Fruit fly (Drosophila melanogaster) whole organism, embryonic: ENCODE measurements around the gene CG15368.

Experiments used
- Aef1 ChIP-seq: fragments of 200-800 bp; sonication (Bioruptor generic); IDR thresholded peaks from 3 replicates; pipeline ENCODE4 v1.3.6; 2022; ENCODE audit warnings: missing biosample characterization, missing genetic modification characterization
- Bgb ChIP-seq: fragments of 200-800 bp; sonication (Bioruptor generic); IDR thresholded peaks from 2 replicates; pipeline ENCODE4 v1.3.6; 2022; ENCODE audit warnings: missing biosample characterization, missing genetic modification characterization; ENCODE audit not compliant: partially characterized antibody
- CG10979 ChIP-seq: fragments of 200-800 bp; sonication (Bioruptor generic); optimal IDR thresholded peaks from 2 replicates; lab custom pipeline; 2018; ENCODE audit warnings: missing biosample characterization, mild to moderate bottlenecking, missing genetic modification characterization, moderate library complexity
- CG11504 ChIP-seq: fragments of 200-800 bp; sonication (Bioruptor generic); optimal IDR thresholded peaks from 3 replicates; lab custom pipeline; 2019; ENCODE audit warnings: missing biosample characterization, mild to moderate bottlenecking, missing genetic modification characterization, moderate library complexity
- CG12391 ChIP-seq: fragments of 200-800 bp; sonication (Bioruptor generic); optimal IDR thresholded peaks from 3 replicates; lab custom pipeline; 2018; ENCODE audit warnings: missing biosample characterization, mild to moderate bottlenecking, missing genetic modification characterization, moderate library complexity
- CG12769 ChIP-seq: fragments of 200-800 bp; sonication (Bioruptor generic); optimal IDR thresholded peaks from 2 replicates; lab custom pipeline; 2019; ENCODE audit warnings: missing biosample characterization, mild to moderate bottlenecking, missing genetic modification characterization, moderate library complexity
- CG13296 ChIP-seq: fragments of 200-800 bp; sonication (Bioruptor generic); optimal IDR thresholded peaks from 3 replicates; lab custom pipeline; 2018; ENCODE audit warnings: missing biosample characterization, mild to moderate bottlenecking, missing genetic modification characterization
- CG14667 ChIP-seq: fragments of 200-800 bp; sonication (Bioruptor generic); IDR thresholded peaks from 2 replicates; pipeline ENCODE4 v1.3.6; 2022; ENCODE audit warnings: missing biosample characterization, missing genetic modification characterization
- CG15514 ChIP-seq: fragments of 200-800 bp; sonication (Bioruptor generic); optimal IDR thresholded peaks from 3 replicates; lab custom pipeline; 2017; ENCODE audit warnings: missing biosample characterization, missing genetic modification characterization, mild to moderate bottlenecking, moderate library complexity, missing genetic modification reagents
- CG16815 ChIP-seq: fragments of 200-800 bp; sonication (Bioruptor generic); optimal IDR thresholded peaks from 3 replicates; lab custom pipeline; 2017; ENCODE audit warnings: missing biosample characterization, mild to moderate bottlenecking, missing genetic modification characterization
- CG17568 ChIP-seq: fragments of 200-800 bp; sonication (Bioruptor generic); optimal IDR thresholded peaks from 2 replicates; lab custom pipeline; 2018; ENCODE audit warnings: missing biosample characterization, mild to moderate bottlenecking, missing genetic modification characterization, moderate library complexity
- CG17612 ChIP-seq: fragments of 200-800 bp; sonication (Bioruptor generic); IDR thresholded peaks from 2 replicates; pipeline ENCODE4 v1.3.6; 2022; ENCODE audit warnings: missing biosample characterization, missing genetic modification characterization
- CG17912 ChIP-seq: fragments of 200-800 bp; sonication (Bioruptor generic); optimal IDR thresholded peaks from 2 replicates; lab custom pipeline; 2018; ENCODE audit warnings: missing biosample characterization, mild to moderate bottlenecking, missing genetic modification characterization
- CG3281 ChIP-seq: fragments of 200-800 bp; sonication (Bioruptor generic); optimal IDR thresholded peaks from 3 replicates; lab custom pipeline; 2017; ENCODE audit warnings: missing biosample characterization, mild to moderate bottlenecking, missing genetic modification characterization
- CG34224 ChIP-seq: fragments of 200-800 bp; sonication (Bioruptor generic); IDR thresholded peaks from 3 replicates; pipeline ENCODE4 v1.3.6; 2022; ENCODE audit warnings: missing biosample characterization, missing genetic modification characterization; ENCODE audit not compliant: partially characterized antibody
- CG4328 ChIP-seq: fragments of 200-800 bp; sonication (Bioruptor generic); optimal IDR thresholded peaks from 3 replicates; lab custom pipeline; 2017; ENCODE audit warnings: missing biosample characterization, missing genetic modification reagents, missing genetic modification characterization
- CG4617 ChIP-seq: fragments of 200-800 bp; sonication (Bioruptor generic); optimal IDR thresholded peaks from 3 replicates; lab custom pipeline; 2016; ENCODE audit warnings: missing biosample characterization, missing genetic modification characterization, borderline replicate concordance
- CG6654 ChIP-seq: fragments of 200-800 bp; sonication (Bioruptor generic); optimal IDR thresholded peaks from 2 replicates; lab custom pipeline; 2017; ENCODE audit warnings: missing biosample characterization, mild to moderate bottlenecking, missing genetic modification characterization
- CG6765 ChIP-seq: fragments of 200-800 bp; sonication (Bioruptor generic); optimal IDR thresholded peaks from 3 replicates; lab custom pipeline; 2017; ENCODE audit warnings: missing biosample characterization, mild to moderate bottlenecking, missing genetic modification characterization
- CG7372 ChIP-seq: fragments of 200-800 bp; sonication (Bioruptor generic); IDR thresholded peaks from 2 replicates; pipeline ENCODE4 v1.3.6; 2022; ENCODE audit warnings: missing biosample characterization, missing genetic modification characterization
- CG9437 ChIP-seq: fragments of 200-800 bp; sonication (Bioruptor generic); optimal IDR thresholded peaks from 2 replicates; lab custom pipeline; 2018; ENCODE audit warnings: missing biosample characterization, mild to moderate bottlenecking, missing genetic modification characterization
- Dll ChIP-seq: fragments of 200-800 bp; sonication (Bioruptor generic); IDR thresholded peaks from 4 replicates; pipeline ENCODE4 v1.3.6; 2022; ENCODE audit warnings: missing biosample characterization, missing genetic modification characterization; ENCODE audit not compliant: partially characterized antibody
- Ets65A ChIP-seq: fragments of 200-800 bp; sonication (Bioruptor generic); peaks from one replicate; lab custom pipeline; 2016; ENCODE audit warnings: missing biosample characterization, missing genetic modification characterization
- HLH4C ChIP-seq: fragments of 200-800 bp; sonication (Bioruptor generic); IDR thresholded peaks from 3 replicates; pipeline ENCODE4 v1.3.6; 2022; ENCODE audit warnings: missing biosample characterization, missing genetic modification characterization; ENCODE audit not compliant: partially characterized antibody
- Lpt ChIP-seq: fragments of >200 bp; optimal IDR thresholded peaks from 2 replicates; lab custom pipeline; 2018; ENCODE audit warnings: missing biosample characterization, missing genetic modification characterization
- Optix ChIP-seq: fragments of 200-800 bp; sonication (Bioruptor generic); IDR thresholded peaks from 3 replicates; pipeline ENCODE4 v1.3.6; 2022; ENCODE audit warnings: missing biosample characterization, missing genetic modification characterization
- Pdp1 ChIP-seq, 2 experiments: fragments of 200-800 bp; sonication (Bioruptor generic); optimal IDR thresholded peaks; 3 replicates each; lab custom pipeline; 2016; ENCODE audit warnings: missing biosample characterization in 2 of 2, missing genetic modification characterization in 2 of 2, mild to moderate bottlenecking in 1 of 2, moderate library complexity in 1 of 2
- Scr ChIP-seq: fragments of 200-800 bp; sonication (Bioruptor generic); IDR thresholded peaks from 2 replicates; pipeline ENCODE4 v1.3.6; 2022; ENCODE audit warnings: missing biosample characterization, missing genetic modification characterization; ENCODE audit not compliant: partially characterized antibody
- Spps ChIP-seq: fragments of 200-800 bp; sonication (Bioruptor generic); optimal IDR thresholded peaks from 2 replicates; lab custom pipeline; 2018; ENCODE audit warnings: missing biosample characterization, mild to moderate bottlenecking, missing genetic modification characterization
- Stat92E ChIP-seq, 3 experiments: fragments of >200 bp in 2 of 3; fragments of 200-800 bp in 1 of 3; sonication (Bioruptor generic) in 1 of 3; optimal IDR thresholded peaks; 2 replicates each; lab custom pipeline; 2017 to 2019; ENCODE audit warnings: missing biosample characterization in 3 of 3, missing genetic modification characterization in 3 of 3, mild to moderate bottlenecking in 1 of 3, moderate library complexity in 1 of 3
- Xbp1 ChIP-seq: fragments of 200-800 bp; sonication (Bioruptor generic); optimal IDR thresholded peaks from 3 replicates; lab custom pipeline; 2016; ENCODE audit warnings: missing biosample characterization, mild to moderate bottlenecking, missing genetic modification characterization
- abd-A ChIP-seq: fragments of 200-800 bp; sonication (Bioruptor generic); optimal IDR thresholded peaks from 3 replicates; lab custom pipeline; 2019; ENCODE audit warnings: missing biosample characterization, mild to moderate bottlenecking, missing genetic modification characterization, moderate library complexity
- ato ChIP-seq: fragments of 200-800 bp; sonication (Bioruptor generic); IDR thresholded peaks from 2 replicates; pipeline ENCODE4 v1.3.6; 2022; ENCODE audit warnings: missing biosample characterization, missing genetic modification characterization; ENCODE audit not compliant: partially characterized antibody
- caup ChIP-seq: fragments of 200-800 bp; sonication (Bioruptor generic); optimal IDR thresholded peaks from 3 replicates; lab custom pipeline; 2017; ENCODE audit warnings: missing biosample characterization, mild to moderate bottlenecking, missing genetic modification characterization, moderate library complexity; ENCODE audit not compliant: severe bottlenecking
- crp ChIP-seq, 2 experiments: fragments of 200-800 bp; sonication (Bioruptor generic); optimal IDR thresholded peaks; 2 replicates in 1 of 2; 3 replicates in 1 of 2; lab custom pipeline; 2017; ENCODE audit warnings: missing biosample characterization in 2 of 2, missing genetic modification characterization in 2 of 2, mild to moderate bottlenecking in 1 of 2, moderate library complexity in 1 of 2
- da ChIP-seq: fragments of 200-800 bp; sonication (Bioruptor generic); optimal IDR thresholded peaks from 2 replicates; lab custom pipeline; 2016; ENCODE audit warnings: missing biosample characterization, missing genetic modification characterization
- dati ChIP-seq: fragments of 200-800 bp; sonication (Bioruptor generic); IDR thresholded peaks from 2 replicates; pipeline ENCODE4 v1.3.6; 2022; ENCODE audit warnings: missing biosample characterization, missing genetic modification characterization
- dimm ChIP-seq: fragments of 200-800 bp; sonication (Bioruptor generic); IDR thresholded peaks from 2 replicates; pipeline ENCODE4 v1.3.6; 2022; ENCODE audit warnings: missing biosample characterization, missing genetic modification characterization
- dmrt11E ChIP-seq: fragments of 200-800 bp; sonication (Bioruptor generic); optimal IDR thresholded peaks from 3 replicates; lab custom pipeline; 2018; ENCODE audit warnings: missing biosample characterization, mild to moderate bottlenecking, missing genetic modification characterization, moderate library complexity
- ems ChIP-seq: fragments of 200-800 bp; sonication (Bioruptor generic); optimal IDR thresholded peaks from 3 replicates; lab custom pipeline; 2016; ENCODE audit warnings: missing biosample characterization, missing genetic modification characterization
- inv ChIP-seq: fragments of 200-800 bp; sonication (Bioruptor generic); IDR thresholded peaks from 2 replicates; pipeline ENCODE4 v1.3.6; 2022; ENCODE audit warnings: missing biosample characterization, missing genetic modification characterization; ENCODE audit not compliant: partially characterized antibody
- kay ChIP-seq: fragments of 200-800 bp; sonication (Bioruptor generic); optimal IDR thresholded peaks from 2 replicates; lab custom pipeline; 2016; ENCODE audit warnings: missing biosample characterization, missing genetic modification characterization
- lmd ChIP-seq: fragments of 200-800 bp; sonication (Bioruptor generic); IDR thresholded peaks from 2 replicates; pipeline ENCODE4 v1.3.6; 2022; ENCODE audit warnings: missing biosample characterization, missing genetic modification characterization
- pnt ChIP-seq: fragments of 200-800 bp; sonication (Bioruptor generic); optimal IDR thresholded peaks from 3 replicates; lab custom pipeline; 2016; ENCODE audit warnings: missing biosample characterization, missing genetic modification characterization
- rib ChIP-seq: fragments of 200-800 bp; sonication (Bioruptor generic); IDR thresholded peaks from 2 replicates; pipeline ENCODE4 v1.3.6; 2022; ENCODE audit warnings: missing biosample characterization, missing genetic modification characterization
- run ChIP-seq: fragments of 200-800 bp; sonication (Bioruptor generic); optimal IDR thresholded peaks from 3 replicates; lab custom pipeline; 2018; ENCODE audit warnings: missing biosample characterization, mild to moderate bottlenecking, missing genetic modification characterization
- shn ChIP-seq: fragments of 200-800 bp; sonication (Bioruptor generic); optimal IDR thresholded peaks from 3 replicates; lab custom pipeline; 2016; ENCODE audit warnings: missing biosample characterization, missing genetic modification characterization
- slou ChIP-seq: fragments of 200-800 bp; sonication (Bioruptor generic); optimal IDR thresholded peaks from 3 replicates; lab custom pipeline; 2016; ENCODE audit warnings: missing biosample characterization, missing genetic modification characterization
- wek ChIP-seq: fragments of 200-800 bp; sonication (Bioruptor generic); optimal IDR thresholded peaks from 3 replicates; lab custom pipeline; 2018; ENCODE audit warnings: missing biosample characterization, mild to moderate bottlenecking, missing genetic modification characterization, moderate library complexity

Gene CG15368

DNA sequence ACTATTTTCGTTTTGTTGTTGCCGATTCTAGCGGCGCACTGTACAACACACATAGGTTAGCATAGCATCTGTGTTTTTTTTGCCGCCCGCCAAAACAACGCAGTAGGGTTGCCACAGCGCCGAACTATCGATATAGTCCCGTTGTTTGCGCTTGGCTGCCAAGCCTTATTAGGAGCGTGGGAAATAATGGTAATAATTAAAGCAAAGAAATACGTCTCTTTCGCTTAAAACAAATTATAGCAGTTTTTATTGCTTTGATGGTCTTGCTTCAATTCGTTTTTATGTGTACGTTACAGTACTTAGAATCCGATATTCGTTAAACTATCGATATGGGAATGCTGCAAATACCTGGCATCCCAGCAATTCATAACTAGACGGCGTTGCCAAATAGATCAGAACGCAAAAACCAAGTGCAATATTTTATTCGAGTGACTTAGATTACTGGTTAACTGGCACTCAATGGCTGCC lies 27.9 kb downstream of the CG15368 start, which contains the start of the genes mxc and Larp7 (continued):
- TF ChIP-seq slou (GFP tag; lab: Kevin White, UChicago) (no peak), dimm (GFP tag; lab: Robert Waterston, UW) (no peak), Optix (GFP tag; lab: Robert Waterston, UW) (peak; percentile 32; the same call in 1 of the 3 replicates), CG11504 (tag; lab: Kevin White, UChicago) (no peak), CG4328 (no peak), CG10979 (peak; percentile 27), CG12391 (tag; lab: Kevin White, UChicago) (peak; percentile 65), CG15514 (GFP tag; lab: Kevin White, UChicago) (no peak), CG13296 (GFP tag; lab: Kevin White, UChicago) (no peak), Scr (peak; percentile 93), Dll (GFP tag; lab: Robert Waterston, UW) (peak; percentile 93), Bgb (peak; percentile 73), CG9437 (peak; percentile 44), pnt (GFP tag; lab: Kevin White, UChicago) (peak; percentile 67), dmrt11E (peak; percentile 39), Lpt (GFP tag; lab: Kevin White, UChicago) (no peak), ems (GFP tag; lab: Kevin White, UChicago) (peak; percentile 37), Aef1 (GFP tag; lab: Robert Waterston, UW) (peak; percentile 62), run (tag; lab: Kevin White, UChicago) (no peak), wek (GFP tag; lab: Kevin White, UChicago) (no peak), kay (GFP tag; lab: Kevin White, UChicago) (peak; percentile 14), caup (no peak), abd-A (tag; lab: Kevin White, UChicago) (no peak), Ets65A (GFP tag; lab: Kevin White, UChicago) (peak; percentile 96), CG17912 (GFP tag; lab: Kevin White, UChicago) (peak; percentile 4), rib (peak; percentile 38; the same call in 1 of the 2 replicates), lmd (GFP tag; lab: Robert Waterston, UW) (peak; percentile 29; the same call in 1 of the 2 replicates), ato (GFP tag; lab: Robert Waterston, UW) (no peak), crp (GFP tag; optimal IDR thresholded peaks at IDR 0.05; lab: Kevin White, UChicago) (peak in 1 of 2 experiments; percentile 57), CG17612 (no peak), CG3281 (GFP tag; lab: Kevin White, UChicago) (no peak), Stat92E (GFP tag; optimal IDR thresholded peaks at IDR 0.05; lab: Kevin White, UChicago) (no peak), CG6765 (GFP tag; lab: Kevin White, UChicago) (no peak), Xbp1 (GFP tag; lab: Kevin White, UChicago) (peak; percentile 69), shn (GFP tag; lab: Kevin White, UChicago) (peak; percentile 63), CG7372 (GFP tag; lab: Robert Waterston, UW) (peak; percentile 46; the same call in 1 of the 2 replicates), CG12769 (no peak), dati (GFP tag; lab: Robert Waterston, UW) (no peak), CG16815 (GFP tag; lab: Kevin White, UChicago) (no peak), da (GFP tag; lab: Kevin White, UChicago) (peak; percentile 70), inv (GFP tag; lab: Robert Waterston, UW) (peak; percentile 88), CG17568 (GFP tag; lab: Kevin White, UChicago) (no peak), CG14667 (GFP tag; lab: Robert Waterston, UW) (0 out of 2 replicates have a peak, but pooled peaks have one; percentile 6), Pdp1 (GFP tag; optimal IDR thresholded peaks at IDR 0.05; lab: Kevin White, UChicago) (peak; percentile 64 to 73), HLH4C (GFP tag; lab: Robert Waterston, UW) (peak; percentile 80), CG4617 (GFP tag; lab: Kevin White, UChicago) (peak; percentile 77), CG34224 (GFP tag; lab: Robert Waterston, UW) (peak; percentile 83), Spps (no peak), CG6654 (GFP tag; lab: Kevin White, UChicago) (no peak)
